Worm (Caenorhabditis elegans): Measurements from ENCODE around the gene F23A7.8.

F23A7.8 gene

ce11 chrX:16250679-16251078, 37.5 kb downstream of the F23A7.8 start, which contains the start of gene W10G6.6:
W10G6.6 (minus strand) TSS chrX:16250779.
- TF ChIP-seq ets-7 (tag; optimal IDR thresholded peaks at IDR 0.05) = no peak
- TF ChIP-seq pes-1 (GFP tag; IDR thresholded peaks at IDR 0.05) = no peak

- no peak for TF ChIP-seq ama-1 (optimal IDR thresholded peaks at IDR 0.05)
- no peak for TF ChIP-seq tbx-11 (GFP tag; IDR thresholded peaks at IDR 0.05)
- no peak for TF ChIP-seq hmg-4 (GFP tag; optimal IDR thresholded peaks at IDR 0.05)
- TF ChIP-seq tbx-37 (GFP tag; conservative IDR thresholded peaks at IDR 0.05) = no peak
- TF ChIP-seq hnd-1 (tag; optimal IDR thresholded peaks at IDR 0.05) = no peak
- no peak for TF ChIP-seq ceh-13 (GFP tag; optimal IDR thresholded peaks at IDR 0.05)
- TF ChIP-seq B0310.2 (tag; optimal IDR thresholded peaks at IDR 0.05) = no peak
- TF ChIP-seq F13C5.2 (tag; optimal IDR thresholded peaks at IDR 0.05) = no peak
- no peak for TF ChIP-seq aly-1 (tag; optimal IDR thresholded peaks at IDR 0.05)
- TF ChIP-seq flt-1 (GFP tag; IDR thresholded peaks at IDR 0.05) = no peak
- TF ChIP-seq tra-4 (tag; optimal IDR thresholded peaks at IDR 0.05) = no peak
- no peak for TF ChIP-seq sea-1 (GFP tag; conservative IDR thresholded peaks at IDR 0.05)
- no peak for TF ChIP-seq scrt-1 (GFP tag; IDR thresholded peaks at IDR 0.05)
- no peak for TF ChIP-seq hmbx-1 (tag; optimal IDR thresholded peaks at IDR 0.05)
- TF ChIP-seq pes-1 (GFP tag; IDR thresholded peaks at IDR 0.05) = no peak
- TF ChIP-seq ceh-36 (tag; optimal IDR thresholded peaks at IDR 0.05) = no peak
- no peak for TF ChIP-seq ets-7 (tag; optimal IDR thresholded peaks at IDR 0.05)
These were observed 45.3 kb downstream of the F23A7.8 start for ce11 chrX:16258503-16258902.

- TF ChIP-seq ama-1 (optimal IDR thresholded peaks at IDR 0.05) (no peak), aly-1 (tag; optimal IDR thresholded peaks at IDR 0.05) (no peak), tbx-37 (GFP tag; conservative IDR thresholded peaks at IDR 0.05) (no peak), flt-1 (GFP tag; IDR thresholded peaks at IDR 0.05) (no peak), ceh-36 (tag; optimal IDR thresholded peaks at IDR 0.05) (no peak), hnd-1 (tag; optimal IDR thresholded peaks at IDR 0.05) (no peak), F13C5.2 (tag; optimal IDR thresholded peaks at IDR 0.05) (no peak), hmbx-1 (tag; optimal IDR thresholded peaks at IDR 0.05) (no peak), tbx-11 (GFP tag; IDR thresholded peaks at IDR 0.05) (no peak), hmg-4 (GFP tag; optimal IDR thresholded peaks at IDR 0.05) (no peak), sea-1 (GFP tag; conservative IDR thresholded peaks at IDR 0.05) (no peak), ceh-13 (GFP tag; optimal IDR thresholded peaks at IDR 0.05) (no peak), B0310.2 (tag; optimal IDR thresholded peaks at IDR 0.05) (no peak), ets-7 (tag; optimal IDR thresholded peaks at IDR 0.05) (no peak), tra-4 (tag; optimal IDR thresholded peaks at IDR 0.05) (no peak), pes-1 (GFP tag; IDR thresholded peaks at IDR 0.05) (no peak), scrt-1 (GFP tag; IDR thresholded peaks at IDR 0.05) (no peak)
These were observed 46.9 kb downstream of the F23A7.8 start for ce11 chrX:16260077-16260476.

ce11 chrX:16261993-16262392, 48.8 kb downstream of the F23A7.8 start, which contains the start of gene sgk-1:
sgk-1 (minus strand) TSS chrX:16262122.
- TF ChIP-seq B0310.2 (tag; optimal IDR thresholded peaks at IDR 0.05) (no peak), aly-1 (tag; optimal IDR thresholded peaks at IDR 0.05) (no peak), tbx-37 (GFP tag; conservative IDR thresholded peaks at IDR 0.05) (no peak), hnd-1 (tag; optimal IDR thresholded peaks at IDR 0.05) (no peak), hmbx-1 (tag; optimal IDR thresholded peaks at IDR 0.05) (no peak), ceh-36 (tag; optimal IDR thresholded peaks at IDR 0.05) (no peak), ets-7 (tag; optimal IDR thresholded peaks at IDR 0.05) (no peak), tra-4 (tag; optimal IDR thresholded peaks at IDR 0.05) (no peak), ama-1 (optimal IDR thresholded peaks at IDR 0.05) (no peak), scrt-1 (GFP tag; IDR thresholded peaks at IDR 0.05) (no peak), hmg-4 (GFP tag; optimal IDR thresholded peaks at IDR 0.05) (no peak), sea-1 (GFP tag; conservative IDR thresholded peaks at IDR 0.05) (no peak), ceh-13 (GFP tag; optimal IDR thresholded peaks at IDR 0.05) (no peak), F13C5.2 (tag; optimal IDR thresholded peaks at IDR 0.05) (no peak), flt-1 (GFP tag; IDR thresholded peaks at IDR 0.05) (no peak), tbx-11 (GFP tag; IDR thresholded peaks at IDR 0.05) (no peak), pes-1 (GFP tag; IDR thresholded peaks at IDR 0.05) (no peak)

Data from whole organism, early embryonic.